Fruit fly (Drosophila melanogaster): Measurements from ENCODE around the gene Nmdmc.
A peak's percentile ranks its signal among the peaks of the same experiment; 100 is the strongest.

The Nmdmc gene

DNA sequence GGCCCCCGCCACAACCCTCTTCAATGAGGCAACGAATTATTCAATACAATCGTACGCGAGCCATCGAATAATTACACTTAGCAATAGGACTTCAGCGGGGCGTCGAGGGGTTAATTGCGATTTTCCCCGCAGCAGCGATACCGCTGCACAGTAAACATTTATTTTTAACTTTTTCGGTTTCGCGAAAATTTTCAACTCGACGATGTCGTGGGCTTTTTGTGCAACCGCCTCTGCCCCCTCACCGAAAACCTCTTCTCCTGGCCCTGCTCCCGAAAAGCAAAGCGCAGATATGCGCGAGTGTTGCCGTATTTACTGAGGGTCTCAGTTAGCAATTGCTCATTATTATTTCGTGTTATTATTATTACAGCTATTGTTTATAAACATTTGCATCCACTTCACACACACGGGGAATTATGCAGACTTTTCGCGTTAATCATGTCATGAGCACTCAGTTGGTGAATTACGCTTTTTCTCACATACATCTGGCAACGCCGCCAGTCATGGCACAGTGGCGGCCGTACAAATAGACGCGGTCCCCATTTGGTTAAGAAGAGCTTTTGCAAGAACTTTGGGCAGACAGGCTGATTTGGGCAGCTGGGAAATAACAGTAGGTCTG, 36.5 kb downstream of the Nmdmc start (continued):
- TF ChIP-seq CTCF (GFP tag; optimal IDR thresholded peaks at IDR 0.05) (peak; percentile 49), CG9215 (GFP tag; IDR thresholded peaks at IDR 0.05) (peak; percentile 47; the same call in 1 of the 2 replicates), Drgx (GFP tag; IDR thresholded peaks at IDR 0.05) (peak; percentile 12), Atf3 (GFP tag; optimal IDR thresholded peaks at IDR 0.05) (peak; percentile 27), ems (GFP tag; optimal IDR thresholded peaks at IDR 0.05) (peak; percentile 46), CG2120 (GFP tag; optimal IDR thresholded peaks at IDR 0.05) (peak; percentile 73), nom (GFP tag; optimal IDR thresholded peaks at IDR 0.05) (peak; percentile 38), lmd (GFP tag; IDR thresholded peaks at IDR 0.05) (no peak; the same call in 1 of the 2 replicates), CG9876 (GFP tag; optimal IDR thresholded peaks at IDR 0.05) (peak; percentile 56), Chrac-16 (GFP tag; optimal IDR thresholded peaks at IDR 0.05) (peak; percentile 51), CG17186 (GFP tag; optimal IDR thresholded peaks at IDR 0.05) (peak; percentile 35), Trl (optimal IDR thresholded peaks at IDR 0.05) (peak in 1 of 2 experiments; percentile 38), Trl (GFP tag; optimal IDR thresholded peaks at IDR 0.05) (peak; percentile 67), esg (GFP tag; conservative IDR thresholded peaks at IDR 0.05) (no peak), repo (GFP tag; optimal IDR thresholded peaks at IDR 0.05) (no peak), dpn (GFP tag; optimal IDR thresholded peaks at IDR 0.05) (peak; percentile 57 to 62), CG14710 (tag; optimal IDR thresholded peaks at IDR 0.05) (peak; percentile 26), inv (GFP tag; IDR thresholded peaks at IDR 0.05; ENCODE audit: partially characterized antibody) (no peak), ttk (GFP tag; IDR thresholded peaks at IDR 0.05) (no peak), pum (GFP tag; optimal IDR thresholded peaks at IDR 0.05) (peak; percentile 28), Myb (GFP tag; optimal IDR thresholded peaks at IDR 0.05) (peak; percentile 55), CG12236 (GFP tag; optimal IDR thresholded peaks at IDR 0.05) (peak; percentile 0), Scr (GFP tag; IDR thresholded peaks at IDR 0.05; ENCODE audit: partially characterized antibody) (peak; percentile 46; the same call in 1 of the 2 replicates), CG16863 (GFP tag; optimal IDR thresholded peaks at IDR 0.05) (peak; percentile 38), CHES-1-like (GFP tag; optimal IDR thresholded peaks at IDR 0.05) (peak; percentile 8), CG6765 (GFP tag; optimal IDR thresholded peaks at IDR 0.05) (peak; percentile 9), kay (GFP tag; optimal IDR thresholded peaks at IDR 0.05) (peak; percentile 6), CG3407 (GFP tag; optimal IDR thresholded peaks at IDR 0.05) (no peak), slou (GFP tag; optimal IDR thresholded peaks at IDR 0.05) (no peak), Max (GFP tag; optimal IDR thresholded peaks at IDR 0.05) (peak; percentile 44), bcd (GFP tag; optimal IDR thresholded peaks at IDR 0.05) (no peak), CG8290 (GFP tag; optimal IDR thresholded peaks at IDR 0.05) (peak; percentile 44), CG8290 (tag; optimal IDR thresholded peaks at IDR 0.05) (peak in 1 of 2 experiments; percentile 11), en (GFP tag; optimal IDR thresholded peaks at IDR 0.05) (peak; percentile 45), Antp (GFP tag; optimal IDR thresholded peaks at IDR 0.05) (peak; percentile 68), hbn (GFP tag; IDR thresholded peaks at IDR 0.05; ENCODE audit: partially characterized antibody) (no peak), PHDP (tag; optimal IDR thresholded peaks at IDR 0.05) (peak; percentile 8), CG10543 (GFP tag; optimal IDR thresholded peaks at IDR 0.05) (peak; percentile 78), Mad (GFP tag; optimal IDR thresholded peaks at IDR 0.05) (peak; percentile 66), vvl (GFP tag; IDR thresholded peaks at IDR 0.05) (peak; percentile 48; the same call in 1 of the 2 replicates), CG13123 (GFP tag; optimal IDR thresholded peaks at IDR 0.05) (peak; percentile 49), CG3163 (GFP tag; optimal IDR thresholded peaks at IDR 0.05) (peak; percentile 56), CG17829 (tag; optimal IDR thresholded peaks at IDR 0.05) (peak; percentile 30), gro (GFP tag; optimal IDR thresholded peaks at IDR 0.05) (peak; percentile 67), CG10979 (tag; optimal IDR thresholded peaks at IDR 0.05) (peak; percentile 19), wor (GFP tag; IDR thresholded peaks at IDR 0.05) (no peak), tx (GFP tag; optimal IDR thresholded peaks at IDR 0.05) (peak; percentile 40), shn (GFP tag; optimal IDR thresholded peaks at IDR 0.05) (peak; percentile 72), Ets65A (GFP tag) (peak; percentile 78), MESR4 (GFP tag; optimal IDR thresholded peaks at IDR 0.05) (peak; percentile 71), Dbx (GFP tag; IDR thresholded peaks at IDR 0.05) (peak; percentile 41; the same call in 1 of the 3 replicates), Fer3 (tag; optimal IDR thresholded peaks at IDR 0.05) (no peak)

Data from whole organism, embryonic.